Worm (Caenorhabditis elegans): Measurements from ENCODE around the gene clec-49.

DNA sequence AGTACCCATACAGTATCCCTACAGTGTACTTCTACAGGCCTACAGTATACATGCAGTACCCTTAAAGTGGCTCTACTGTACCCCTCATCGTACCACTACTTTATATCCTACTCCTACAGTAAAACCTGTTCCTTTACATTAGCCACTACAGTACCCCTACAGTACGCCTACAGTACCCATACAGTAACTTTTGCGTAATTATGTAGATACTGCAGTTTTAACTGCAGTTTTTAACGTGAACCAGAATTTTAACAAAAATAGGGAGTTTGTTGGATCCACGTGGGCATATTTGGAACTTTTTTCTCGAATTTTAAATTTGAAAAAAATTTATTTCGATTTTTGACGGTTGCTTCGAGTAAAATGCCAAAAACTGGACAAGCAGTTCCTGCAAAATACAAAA, 7.7 kb downstream of the clec-49 start, which contains the start of gene W04E12.4:
- TF ChIP-seq tbx-2 (tag; optimal IDR thresholded peaks at IDR 0.05) (no peak), pha-4 (tag; optimal IDR thresholded peaks at IDR 0.05) (no peak), ceh-24 (tag; optimal IDR thresholded peaks at IDR 0.05) (no peak), unc-42 (tag; optimal IDR thresholded peaks at IDR 0.05) (no peak), unc-86 (tag; optimal IDR thresholded peaks at IDR 0.05) (no peak), hlh-13 (GFP tag; optimal IDR thresholded peaks at IDR 0.05) (no peak), sox-4 (tag; optimal IDR thresholded peaks at IDR 0.05) (no peak), ama-1 (optimal IDR thresholded peaks at IDR 0.05) (no peak), dmd-4 (tag; optimal IDR thresholded peaks at IDR 0.05; ENCODE audit: borderline replicate concordance) (no peak), F13H6.1 (tag; optimal IDR thresholded peaks at IDR 0.05) (no peak), ceh-45 (GFP tag; IDR thresholded peaks at IDR 0.05) (no peak), ets-4 (tag; optimal IDR thresholded peaks at IDR 0.05) (no peak), pqm-1 (tag; optimal IDR thresholded peaks at IDR 0.05) (no peak)

Measured in whole organism, late embryonic.